Fruit fly (Drosophila melanogaster): Measurements from ENCODE around the gene CG17549.

dm6 chr2L:19403398-19403797 is 13.5 kb upstream of the CG17549 start:
- no peak for TF ChIP-seq Myc (optimal IDR thresholded peaks at IDR 0.05)
- no peak for TF ChIP-seq psq (optimal IDR thresholded peaks at IDR 0.05)
- no peak for TF ChIP-seq h (optimal IDR thresholded peaks at IDR 0.05)

Data from Kc167 (cell line).